Fruit fly (Drosophila melanogaster): ENCODE results near the gene otu.

Gene otu

dm6 chrX:8455019-8455555 is 34.2 kb downstream of the otu start, which contains the start of gene org-1 (continued):
- peak; percentile 89 for TF ChIP-seq caup (GFP tag; optimal IDR thresholded peaks at IDR 0.05; ENCODE audit: severe bottlenecking)
- peak; percentile 84 for TF ChIP-seq kah (GFP tag; optimal IDR thresholded peaks at IDR 0.05)
- peak; percentile 95 for TF ChIP-seq CG1024 (GFP tag; IDR thresholded peaks at IDR 0.05)
- peak; percentile 94 for TF ChIP-seq PHDP (tag; optimal IDR thresholded peaks at IDR 0.05)
- peak; percentile 93 for TF ChIP-seq CG17361 (GFP tag; IDR thresholded peaks at IDR 0.05)
- peak; percentile 22 for TF ChIP-seq her (GFP tag; optimal IDR thresholded peaks at IDR 0.05)
- peak; percentile 65 for TF ChIP-seq Deaf1 (tag; optimal IDR thresholded peaks at IDR 0.05)
- TF ChIP-seq CG1603 (tag; optimal IDR thresholded peaks at IDR 0.05): peak; percentile 97
- TF ChIP-seq Tbp (GFP tag; optimal IDR thresholded peaks at IDR 0.05): no peak
- TF ChIP-seq bab2 (GFP tag; optimal IDR thresholded peaks at IDR 0.05): peak; percentile 75
- peak; percentile 79 for TF ChIP-seq Mad (GFP tag; optimal IDR thresholded peaks at IDR 0.05)
- peak; percentile 82 for TF ChIP-seq CG8281 (tag; optimal IDR thresholded peaks at IDR 0.05)
- TF ChIP-seq chinmo (GFP tag; IDR thresholded peaks at IDR 0.05; ENCODE audit: partially characterized antibody): no peak
- peak; percentile 67 for TF ChIP-seq Mes4 (GFP tag; optimal IDR thresholded peaks at IDR 0.05)
- peak; percentile 86 for TF ChIP-seq Atf3 (GFP tag; optimal IDR thresholded peaks at IDR 0.05)
- peak in 1 of 2 experiments; percentile 88 for TF ChIP-seq Eip74EF (GFP tag; optimal IDR thresholded peaks at IDR 0.05)
- peak; percentile 90 for TF ChIP-seq CG12071 (GFP tag; optimal IDR thresholded peaks at IDR 0.05)
- TF ChIP-seq CG34224 (GFP tag; IDR thresholded peaks at IDR 0.05; ENCODE audit: partially characterized antibody): no peak
- peak; percentile 93 for TF ChIP-seq Drgx (GFP tag; IDR thresholded peaks at IDR 0.05)
- TF ChIP-seq CG1529 (GFP tag; optimal IDR thresholded peaks at IDR 0.05): peak; percentile 94
- peak; percentile 82 for TF ChIP-seq kni (GFP tag; optimal IDR thresholded peaks at IDR 0.05)
- TF ChIP-seq CG11696 (GFP tag; IDR thresholded peaks at IDR 0.05): peak; percentile 93
- peak; percentile 97 for TF ChIP-seq Rfx (GFP tag; IDR thresholded peaks at IDR 0.05)
- TF ChIP-seq bbx (GFP tag; IDR thresholded peaks at IDR 0.05; ENCODE audit: partially characterized antibody): no peak
- peak; percentile 97 for TF ChIP-seq unpg (GFP tag; optimal IDR thresholded peaks at IDR 0.05)
- peak; percentile 81 for TF ChIP-seq CG17802 (tag; optimal IDR thresholded peaks at IDR 0.05)
- peak; percentile 88 for TF ChIP-seq Sox100B (GFP tag; optimal IDR thresholded peaks at IDR 0.05)
- TF ChIP-seq crp (GFP tag; optimal IDR thresholded peaks at IDR 0.05): peak in 1 of 2 experiments; percentile 59
- peak; percentile 93 for TF ChIP-seq CG9215 (GFP tag; IDR thresholded peaks at IDR 0.05)
- TF ChIP-seq Dad (GFP tag; optimal IDR thresholded peaks at IDR 0.05): peak; percentile 78
- peak; percentile 85 for TF ChIP-seq CG13296 (GFP tag; optimal IDR thresholded peaks at IDR 0.05)
- peak; percentile 55 for TF ChIP-seq CG1792 (GFP tag; optimal IDR thresholded peaks at IDR 0.05)
- TF ChIP-seq CG10462 (GFP tag; optimal IDR thresholded peaks at IDR 0.05): peak; percentile 91
- no peak for TF ChIP-seq prd (optimal IDR thresholded peaks at IDR 0.05)
- TF ChIP-seq prd (GFP tag; IDR thresholded peaks at IDR 0.05): peak; percentile 99
- no peak for TF ChIP-seq Opbp (GFP tag; IDR thresholded peaks at IDR 0.05; ENCODE audit: partially characterized antibody)
- TF ChIP-seq hb (GFP tag; IDR thresholded peaks at IDR 0.05; ENCODE audit: partially characterized antibody): no peak
- TF ChIP-seq CrebB (tag; optimal IDR thresholded peaks at IDR 0.05): peak; percentile 90
- TF ChIP-seq Ravus (GFP tag; IDR thresholded peaks at IDR 0.05): peak; percentile 93
- TF ChIP-seq ci (GFP tag; IDR thresholded peaks at IDR 0.05): peak; percentile 98
- peak; percentile 94 for TF ChIP-seq NfI (GFP tag; optimal IDR thresholded peaks at IDR 0.05)
- peak; percentile 87 for TF ChIP-seq sug (tag; optimal IDR thresholded peaks at IDR 0.05)
- TF ChIP-seq CG7786 (GFP tag; optimal IDR thresholded peaks at IDR 0.05): peak; percentile 76
- TF ChIP-seq CG2199 (GFP tag; IDR thresholded peaks at IDR 0.05): peak; percentile 98
- TF ChIP-seq tna (GFP tag; IDR thresholded peaks at IDR 0.05; ENCODE audit: partially characterized antibody): no peak
- peak; percentile 94 for TF ChIP-seq CG11504 (tag; optimal IDR thresholded peaks at IDR 0.05)
- peak; percentile 94 for TF ChIP-seq lab (GFP tag; optimal IDR thresholded peaks at IDR 0.05)
- TF ChIP-seq CG34376 (GFP tag; optimal IDR thresholded peaks at IDR 0.05): peak; percentile 58
- peak; percentile 95 for TF ChIP-seq Oli (tag; optimal IDR thresholded peaks at IDR 0.05)
